Worm (Caenorhabditis elegans): ENCODE results near the gene ZK418.2.

Gene ZK418.2

DNA sequence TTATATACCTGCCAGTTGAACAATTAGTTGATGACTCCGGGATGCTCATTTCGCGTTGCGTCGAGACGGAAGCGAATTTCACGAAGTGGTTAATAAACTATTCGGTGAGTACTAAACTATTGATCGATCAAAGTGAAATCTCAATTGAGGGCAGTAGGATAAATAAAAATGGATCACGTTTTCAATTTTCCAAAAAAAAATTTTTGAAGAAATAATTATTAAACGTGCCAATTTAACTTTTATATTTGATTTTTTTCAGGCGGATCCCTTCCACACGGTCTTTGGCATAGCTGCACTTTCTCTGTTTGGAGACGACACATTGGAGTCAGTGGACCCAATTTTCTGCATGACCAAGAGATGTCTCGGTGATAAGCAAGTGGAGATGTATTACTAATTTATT is 44.9 kb downstream of the ZK418.2 start, which contains the start of gene B0280.17:
TSS of gene B0280.17 (minus strand) at position 101 of the 400 bp plus-strand sequence.
- TF ChIP-seq C04F5.9 (tag; optimal IDR thresholded peaks at IDR 0.05) = no peak
- TF ChIP-seq nhr-47 (tag; optimal IDR thresholded peaks at IDR 0.05) = no peak
- TF ChIP-seq ets-5 (GFP tag; IDR thresholded peaks at IDR 0.05) = no peak
- TF ChIP-seq C34B4.2 (tag; optimal IDR thresholded peaks at IDR 0.05) = no peak
- TF ChIP-seq zip-4 (GFP tag; optimal IDR thresholded peaks at IDR 0.05) = no peak
- no peak for TF ChIP-seq tlp-1 (tag; optimal IDR thresholded peaks at IDR 0.05)
- no peak for TF ChIP-seq vab-15 (tag; optimal IDR thresholded peaks at IDR 0.05)

DNA sequence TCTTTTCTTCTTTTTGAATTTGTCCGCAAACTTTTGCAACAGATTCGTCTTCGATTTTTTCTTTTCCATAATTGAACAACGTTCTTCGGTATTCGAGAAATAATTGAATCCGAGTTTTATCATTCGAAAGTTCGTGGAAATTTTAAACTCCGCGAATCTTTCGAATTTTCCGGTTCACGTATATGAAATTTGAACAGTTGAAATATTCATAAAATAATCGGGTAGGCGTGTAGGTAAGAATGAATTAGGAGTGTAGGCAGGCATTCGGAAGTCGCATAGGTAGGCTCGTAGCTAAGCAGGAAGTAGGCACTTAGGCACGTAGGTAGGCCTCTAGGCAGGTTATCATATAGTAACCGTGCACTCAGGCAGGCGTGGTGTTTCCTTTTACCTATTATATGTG is 47.0 kb downstream of the ZK418.2 start, which contains the start of gene B0280.11:
TSS of gene B0280.11 (minus strand) at position 101 of the 400 bp plus-strand sequence.
- no peak for TF ChIP-seq sup-37 (GFP tag; optimal IDR thresholded peaks at IDR 0.05)
- no peak for TF ChIP-seq efl-1 (optimal IDR thresholded peaks at IDR 0.05)
- peak in 1 of 2 experiments; percentile 39 for TF ChIP-seq efl-1 (GFP tag; optimal IDR thresholded peaks at IDR 0.05 in 1 of 2)
- TF ChIP-seq sox-4 (tag; optimal IDR thresholded peaks at IDR 0.05) = no peak
- no peak for TF ChIP-seq unc-98 (GFP tag; IDR thresholded peaks at IDR 0.05)

DNA sequence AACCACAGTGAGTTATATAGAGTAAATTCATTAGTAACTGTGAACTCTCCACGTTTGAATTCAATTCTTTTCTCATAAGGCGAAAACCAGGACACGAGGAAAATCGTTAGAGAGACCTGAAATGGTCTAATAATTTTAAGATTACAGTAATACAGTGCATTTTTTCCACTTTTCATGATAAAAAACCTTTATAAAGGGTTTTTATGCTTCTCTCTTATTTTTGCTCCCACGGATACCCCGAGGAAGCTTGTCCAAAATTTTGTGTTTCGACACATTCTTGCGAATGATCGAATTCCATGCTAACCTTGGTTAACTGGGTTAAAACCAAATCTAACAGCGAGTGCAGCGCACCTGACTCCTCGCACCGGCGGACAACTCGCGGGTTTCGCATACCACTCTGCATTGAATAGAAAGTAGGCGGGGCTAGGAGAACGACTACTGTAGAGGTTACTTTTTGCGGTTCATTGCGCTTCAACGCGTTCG is 49.1 kb downstream of the ZK418.2 start:
- TF ChIP-seq elt-2 (tag; optimal IDR thresholded peaks at IDR 0.05) (peak; percentile 46), blmp-1 (tag; optimal IDR thresholded peaks at IDR 0.05) (no peak), ceh-82 (tag; optimal IDR thresholded peaks at IDR 0.05) (peak in 2 of 3 experiments; percentile 0 to 18), ces-1 (GFP tag; optimal IDR thresholded peaks at IDR 0.05) (no peak), lin-14 (GFP tag; optimal IDR thresholded peaks at IDR 0.05) (peak; percentile 44), snpc-4 (tag; optimal IDR thresholded peaks at IDR 0.05) (peak; percentile 97), lsy-2 (tag; optimal IDR thresholded peaks at IDR 0.05) (peak in 1 of 2 experiments; percentile 41), fkh-8 (tag; optimal IDR thresholded peaks at IDR 0.05) (no peak), nhr-20 (tag; optimal IDR thresholded peaks at IDR 0.05) (peak; percentile 57), ama-1 (optimal IDR thresholded peaks at IDR 0.05) (peak; percentile 43), nhr-47 (tag; optimal IDR thresholded peaks at IDR 0.05) (peak; percentile 70), efl-3 (GFP tag; optimal IDR thresholded peaks at IDR 0.05) (no peak), nhr-90 (tag; optimal IDR thresholded peaks at IDR 0.05; ENCODE audit: poor library complexity) (peak; percentile 83), Y116A8C.19 (tag; optimal IDR thresholded peaks at IDR 0.05; ENCODE audit: borderline replicate concordance) (no peak), nhr-71 (tag; optimal IDR thresholded peaks at IDR 0.05) (peak; percentile 75), rnt-1 (tag; optimal IDR thresholded peaks at IDR 0.05) (peak; percentile 66), snu-23 (GFP tag; optimal IDR thresholded peaks at IDR 0.05) (peak; percentile 66), swsn-7 (tag; optimal IDR thresholded peaks at IDR 0.05) (peak; percentile 39), efl-1 (optimal IDR thresholded peaks at IDR 0.05) (peak; percentile 28 to 43), efl-1 (GFP tag; optimal IDR thresholded peaks at IDR 0.05 in 1 of 2) (peak in 1 of 2 experiments; percentile 62), grh-1 (GFP tag; IDR thresholded peaks at IDR 0.05) (peak; percentile 67), unc-30 (tag; optimal IDR thresholded peaks at IDR 0.05) (no peak), nhr-19 (GFP tag; conservative IDR thresholded peaks at IDR 0.05) (peak; percentile 79), ceh-88 (GFP tag; IDR thresholded peaks at IDR 0.05) (peak; percentile 41; the same call in 1 of the 2 replicates), aha-1 (tag; optimal IDR thresholded peaks at IDR 0.05) (no peak), lin-35 (GFP tag; optimal IDR thresholded peaks at IDR 0.05) (peak; percentile 1 to 42), xbp-1 (tag; optimal IDR thresholded peaks at IDR 0.05) (peak; percentile 23), nhr-85 (tag) (peak; percentile 94)

DNA sequence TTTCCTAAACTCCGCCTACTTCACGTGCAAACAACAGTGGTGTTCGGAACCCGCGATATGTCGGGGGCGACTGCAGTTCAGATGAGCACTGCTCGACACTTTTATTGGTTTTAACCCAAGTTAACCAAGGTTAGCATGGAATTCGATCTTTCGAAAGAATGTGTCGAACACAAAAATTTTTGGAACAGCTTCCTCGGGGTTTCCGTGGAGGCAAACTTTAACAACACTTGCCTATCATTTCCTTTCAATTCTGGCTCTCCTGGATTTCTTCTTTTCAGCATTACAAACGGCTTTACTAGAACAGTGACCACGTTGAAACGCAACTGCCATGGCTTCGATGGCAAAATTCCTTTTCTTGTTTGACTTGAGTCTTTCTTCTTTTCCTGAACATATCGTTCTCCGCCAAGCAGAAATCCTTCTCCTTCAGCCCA is 50.2 kb downstream of the ZK418.2 start:
- TF ChIP-seq nhr-85 (tag) = peak; percentile 14
- TF ChIP-seq C04F5.9 (tag; optimal IDR thresholded peaks at IDR 0.05) = no peak
- peak; percentile 92 for TF ChIP-seq ama-1 (optimal IDR thresholded peaks at IDR 0.05)
- peak; percentile 3 to 15 for TF ChIP-seq lsy-2 (tag; optimal IDR thresholded peaks at IDR 0.05)
- TF ChIP-seq nhr-11 (tag; optimal IDR thresholded peaks at IDR 0.05) = no peak
- TF ChIP-seq snpc-4 (tag; optimal IDR thresholded peaks at IDR 0.05) = peak; percentile 97
- no peak for TF ChIP-seq blmp-1 (tag; optimal IDR thresholded peaks at IDR 0.05)
- TF ChIP-seq ceh-8 (GFP tag; optimal IDR thresholded peaks at IDR 0.05) = no peak
- TF ChIP-seq ceh-63 (GFP tag; optimal IDR thresholded peaks at IDR 0.05) = no peak
- no peak for TF ChIP-seq hlh-4 (tag; optimal IDR thresholded peaks at IDR 0.05)
- no peak for TF ChIP-seq pax-3 (tag; optimal IDR thresholded peaks at IDR 0.05)
- no peak for TF ChIP-seq sptf-1 (tag; optimal IDR thresholded peaks at IDR 0.05)
- no peak for TF ChIP-seq zip-4 (GFP tag; optimal IDR thresholded peaks at IDR 0.05)
- no peak for TF ChIP-seq fkh-4 (tag; optimal IDR thresholded peaks at IDR 0.05; ENCODE audit: borderline replicate concordance)
- peak; percentile 45 for TF ChIP-seq swsn-7 (tag; optimal IDR thresholded peaks at IDR 0.05)
- TF ChIP-seq Y116A8C.19 (tag; optimal IDR thresholded peaks at IDR 0.05; ENCODE audit: borderline replicate concordance) = no peak
- peak; percentile 62 for TF ChIP-seq nhr-77 (tag; optimal IDR thresholded peaks at IDR 0.05)
- TF ChIP-seq unc-86 (tag; optimal IDR thresholded peaks at IDR 0.05) = no peak
- no peak for TF ChIP-seq ceh-88 (GFP tag; IDR thresholded peaks at IDR 0.05)
- no peak for TF ChIP-seq nhr-28 (tag; optimal IDR thresholded peaks at IDR 0.05)
- 0 out of 2 replicates have a peak, but pooled peaks have one; percentile 31 for TF ChIP-seq grh-1 (GFP tag; IDR thresholded peaks at IDR 0.05)
- TF ChIP-seq ceh-82 (tag; optimal IDR thresholded peaks at IDR 0.05) = no peak
